Worm (Caenorhabditis elegans) whole organism, L4 larva: ENCODE data around the gene C34F6.9.

ENCODE experiments used
- D1046.2 ChIP-seq: fragments of 200-800 bp; sonication (Bioruptor generic); IDR thresholded peaks from 2 replicates; pipeline ENCODE4 v1.3.6; 2022; ENCODE audit warnings: missing genetic modification characterization, missing compliant biosample characterization
- F37D6.2 ChIP-seq: sonication (generic microtip); optimal IDR thresholded peaks from 2 replicates; lab custom pipeline; 2016; ENCODE audit warnings: mild to moderate bottlenecking, missing genetic modification characterization, missing compliant biosample characterization
- R02D3.7 ChIP-seq: fragments of 150-350 bp; sonication (generic microtip); optimal IDR thresholded peaks from 3 replicates; lab custom pipeline; 2014; ENCODE audit warnings: missing biosample characterization, missing genetic modification characterization
- T26A8.4 ChIP-seq: fragments of 200-800 bp; sonication (Bioruptor generic); IDR thresholded peaks from 2 replicates; pipeline ENCODE4 v1.3.6; 2022; ENCODE audit warnings: missing genetic modification characterization, missing compliant biosample characterization
- ZK337.2 ChIP-seq: fragments of 200-800 bp; sonication (Bioruptor generic); IDR thresholded peaks from 2 replicates; pipeline ENCODE4 v1.3.6; 2022; ENCODE audit warnings: missing genetic modification reagents, missing genetic modification characterization, missing compliant biosample characterization
- ZK546.5 ChIP-seq, 2 experiments: sonication (generic microtip); optimal IDR thresholded peaks; 2 replicates each; lab custom pipeline; 2017; ENCODE audit warnings: missing biosample characterization in 2 of 2, missing genetic modification characterization in 2 of 2
- aly-2 ChIP-seq: sonication (generic microtip); optimal IDR thresholded peaks from 2 replicates; lab custom pipeline; 2018; ENCODE audit warnings: missing biosample characterization, missing genetic modification characterization
- ama-1 ChIP-seq: fragments of 150-350 bp; optimal IDR thresholded peaks from 2 replicates; lab custom pipeline; 2014; ENCODE audit warnings: inconsistent platforms, mixed read lengths
- arid-1 ChIP-seq: fragments of 200-800 bp; sonication (Bioruptor generic); conservative IDR thresholded peaks from 2 replicates; pipeline ENCODE4 v1.3.6; 2022; ENCODE audit warnings: missing genetic modification reagents, missing genetic modification characterization, missing compliant biosample characterization
- ceh-28 ChIP-seq: fragments of 150-350 bp; optimal IDR thresholded peaks from 2 replicates; lab custom pipeline; 2014; ENCODE audit warnings: missing biosample characterization, missing genetic modification reagents, missing genetic modification characterization
- ceh-32 ChIP-seq: sonication (generic microtip); optimal IDR thresholded peaks from 2 replicates; lab custom pipeline; 2016; ENCODE audit warnings: mild to moderate bottlenecking, missing genetic modification characterization, missing compliant biosample characterization; ENCODE audit not compliant: poor library complexity
- ces-1 ChIP-seq: fragments of 150-350 bp; sonication (generic microtip); optimal IDR thresholded peaks from 4 replicates; lab custom pipeline; 2014; ENCODE audit warnings: missing biosample characterization, missing genetic modification reagents, missing genetic modification characterization
- cey-2 ChIP-seq: sonication (generic microtip); optimal IDR thresholded peaks from 3 replicates; lab custom pipeline; 2017; ENCODE audit warnings: missing genetic modification characterization, mild to moderate bottlenecking, missing compliant biosample characterization, antibody characterized with exemption, borderline replicate concordance; ENCODE audit not compliant: insufficient read depth
- daf-16 ChIP-seq, 3 experiments: sonication (generic microtip); optimal IDR thresholded peaks; 2 replicates each; lab custom pipeline; 2016 to 2017; ENCODE audit warnings: missing genetic modification characterization in 3 of 3, missing genetic modification reagents in 3 of 3, mild to moderate bottlenecking in 2 of 3, missing compliant biosample characterization in 2 of 3, missing biosample characterization in 1 of 3, moderate library complexity in 1 of 3
- daf-19 ChIP-seq: fragments of 200-800 bp; sonication (Bioruptor generic); conservative IDR thresholded peaks from 2 replicates; pipeline ENCODE4 v1.3.6; 2022; ENCODE audit warnings: missing genetic modification characterization, missing compliant biosample characterization
- daf-8 ChIP-seq: fragments of 200-800 bp; sonication (Bioruptor generic); IDR thresholded peaks from 2 replicates; pipeline ENCODE4 v1.3.6; 2022; ENCODE audit warnings: missing genetic modification characterization, missing compliant biosample characterization
- dmd-8 ChIP-seq: fragments of 200-800 bp; sonication (Bioruptor generic); IDR thresholded peaks from 2 replicates; pipeline ENCODE4 v1.3.6; 2022; ENCODE audit warnings: missing genetic modification characterization, missing compliant biosample characterization
- dpl-1 ChIP-seq: fragments of 150-350 bp; optimal IDR thresholded peaks from 2 replicates; lab custom pipeline; 2014; ENCODE audit warnings: missing biosample characterization, missing genetic modification reagents, missing genetic modification characterization
- gei-8 ChIP-seq: fragments of 200-800 bp; sonication (Bioruptor generic); optimal IDR thresholded peaks from 2 replicates; lab custom pipeline; 2018; ENCODE audit warnings: mild to moderate bottlenecking, missing genetic modification characterization, missing compliant biosample characterization
- hif-1 ChIP-seq, 2 experiments: sonication (generic microtip); optimal IDR thresholded peaks; 2 replicates each; lab custom pipeline; 2016 to 2017; ENCODE audit warnings: missing compliant biosample characterization in 2 of 2, missing genetic modification characterization in 2 of 2, missing genetic modification reagents in 2 of 2, missing genotype in 2 of 2, mild to moderate bottlenecking in 1 of 2
- hlh-30 ChIP-seq: sonication (generic microtip); optimal IDR thresholded peaks from 2 replicates; lab custom pipeline; 2017; ENCODE audit warnings: antibody characterized with exemption, mild to moderate bottlenecking, missing genetic modification characterization, missing compliant biosample characterization; ENCODE audit not compliant: insufficient read depth
- hmg-1.1 ChIP-seq: fragments of 200-800 bp; sonication (Bioruptor generic); IDR thresholded peaks from 2 replicates; pipeline ENCODE4 v1.3.6; 2022; ENCODE audit warnings: missing genetic modification reagents, missing genetic modification characterization, missing compliant biosample characterization
- jun-1 ChIP-seq: fragments of 150-350 bp; optimal IDR thresholded peaks from 2 replicates; lab custom pipeline; 2014; ENCODE audit warnings: missing biosample characterization, missing genetic modification reagents, missing genetic modification characterization
- lin-29 ChIP-seq: fragments of 200-800 bp; sonication (Bioruptor generic); IDR thresholded peaks from 2 replicates; pipeline ENCODE4 v1.3.6; 2022; ENCODE audit warnings: missing genetic modification reagents, missing genetic modification characterization, missing compliant biosample characterization
- lin-38 ChIP-seq: fragments of 200-800 bp; sonication (Bioruptor generic); IDR thresholded peaks from 2 replicates; pipeline ENCODE4 v1.3.6; 2022; ENCODE audit warnings: missing genetic modification reagents, missing genetic modification characterization, missing compliant biosample characterization
- lsy-2 ChIP-seq, 2 experiments: fragments of 150-350 bp in 1 of 2; sonication (generic microtip) in 1 of 2; optimal IDR thresholded peaks; 2 replicates each; lab custom pipeline; 2014 to 2017; ENCODE audit warnings: missing biosample characterization in 2 of 2, missing genetic modification characterization in 2 of 2
- mdl-1 ChIP-seq, 2 experiments: fragments of 150-350 bp in 1 of 2; sonication (generic microtip) in 1 of 2; optimal IDR thresholded peaks; 2 replicates each; lab custom pipeline; 2014 to 2017; ENCODE audit warnings: missing biosample characterization in 2 of 2, missing genetic modification characterization in 2 of 2
- mep-1 ChIP-seq: fragments of 150-350 bp; sonication (generic microtip); optimal IDR thresholded peaks from 3 replicates; lab custom pipeline; 2014; ENCODE audit warnings: missing biosample characterization, missing genetic modification characterization
- mxl-2 ChIP-seq: fragments of 200-800 bp; sonication (Bioruptor generic); conservative IDR thresholded peaks from 2 replicates; pipeline ENCODE4 v1.3.6; 2022; ENCODE audit warnings: missing genetic modification reagents, missing genetic modification characterization, missing compliant biosample characterization
- nhr-111 ChIP-seq: fragments of 200-800 bp; sonication (Bioruptor generic); optimal IDR thresholded peaks from 2 replicates; lab custom pipeline; 2018; ENCODE audit warnings: mild to moderate bottlenecking, missing genetic modification characterization, missing compliant biosample characterization
- nhr-48 ChIP-seq: sonication (generic microtip); optimal IDR thresholded peaks from 2 replicates; lab custom pipeline; 2016; ENCODE audit warnings: mild to moderate bottlenecking, missing genetic modification characterization, missing compliant biosample characterization
- nhr-6 ChIP-seq: fragments of 150-350 bp; optimal IDR thresholded peaks from 2 replicates; lab custom pipeline; 2014; ENCODE audit warnings: missing biosample characterization, missing genetic modification characterization
- nhr-77 ChIP-seq: fragments of 150-350 bp; optimal IDR thresholded peaks from 2 replicates; lab custom pipeline; 2014; ENCODE audit warnings: missing biosample characterization, missing genetic modification characterization
- rbr-2 ChIP-seq: sonication (generic microtip); optimal IDR thresholded peaks from 2 replicates; lab custom pipeline; 2016; ENCODE audit warnings: missing genotype, missing genetic modification characterization, missing compliant biosample characterization
- saeg-2 ChIP-seq: fragments of 200-800 bp; sonication (Bioruptor generic); IDR thresholded peaks from 2 replicates; pipeline ENCODE4 v1.3.6; 2022; ENCODE audit warnings: missing genetic modification reagents, missing genetic modification characterization, missing compliant biosample characterization
- set-16 ChIP-seq: fragments of 200-800 bp; sonication (Bioruptor generic); IDR thresholded peaks from 2 replicates; pipeline ENCODE4 v1.3.6; 2022; ENCODE audit warnings: missing genetic modification reagents, missing genetic modification characterization, missing compliant biosample characterization
- spr-1 ChIP-seq: sonication (generic microtip); optimal IDR thresholded peaks from 2 replicates; lab custom pipeline; 2016; ENCODE audit warnings: mild to moderate bottlenecking, missing genetic modification characterization, missing compliant biosample characterization
- unc-39 ChIP-seq: sonication (generic microtip); optimal IDR thresholded peaks from 2 replicates; lab custom pipeline; 2017; ENCODE audit warnings: missing biosample characterization, missing genetic modification characterization
- unc-62 ChIP-seq, 3 experiments: fragments of 150-350 bp in 1 of 3; sonication (generic microtip); optimal IDR thresholded peaks in 2 of 3; peaks in 1 of 3; 1 replicate in 1 of 3; 2 replicates in 2 of 3; lab custom pipeline; 2014 to 2017; ENCODE audit warnings: missing biosample characterization in 3 of 3, missing genetic modification characterization in 3 of 3, missing genetic modification reagents in 3 of 3, missing genotype in 1 of 3
- vab-7 ChIP-seq: fragments of 200-800 bp; sonication (Bioruptor generic); IDR thresholded peaks from 2 replicates; pipeline ENCODE4 v1.3.6; 2022; ENCODE audit warnings: missing genetic modification reagents, missing genetic modification characterization, missing compliant biosample characterization
- zfp-3 ChIP-seq: fragments of 200-800 bp; sonication (Bioruptor generic); conservative IDR thresholded peaks from 2 replicates; pipeline ENCODE4 v1.3.6; 2022; ENCODE audit warnings: missing genetic modification reagents, missing genetic modification characterization, missing compliant biosample characterization
- zip-11 ChIP-seq: fragments of 200-800 bp; sonication (Bioruptor generic); IDR thresholded peaks from 2 replicates; pipeline ENCODE4 v1.3.6; 2022; ENCODE audit warnings: missing genetic modification characterization, missing compliant biosample characterization
- zip-2 ChIP-seq: fragments of 150-350 bp; optimal IDR thresholded peaks from 2 replicates; lab custom pipeline; 2014; ENCODE audit warnings: missing biosample characterization, missing genetic modification characterization
- ztf-7 ChIP-seq: fragments of 150-350 bp; optimal IDR thresholded peaks from 2 replicates; lab custom pipeline; 2014; ENCODE audit warnings: missing biosample characterization, missing genetic modification characterization

Gene C34F6.9

ce11 chrX:11262319-11263074 lies 40.0 kb upstream of the C34F6.9 start, which contains the start of gene C03A3.2 (continued):
- TF ChIP-seq nhr-77 (tag; lab: Kevin White, UChicago): peak; percentile 5
- TF ChIP-seq nhr-6 (tag; lab: Kevin White, UChicago): peak; percentile 64
- TF ChIP-seq mep-1 (tag; lab: Kevin White, UChicago): peak; percentile 83
- TF ChIP-seq mxl-2 (GFP tag; lab: Robert Waterston, UW): no peak
- peak; percentile 38 to 75 for TF ChIP-seq lsy-2 (tag; optimal IDR thresholded peaks at IDR 0.05; lab: Kevin White, UChicago)
- no peak for TF ChIP-seq unc-62 (GFP tag; optimal IDR thresholded peaks at IDR 0.05 in 1 of 2; lab: Kevin White, UChicago)
- no peak for TF ChIP-seq unc-62 (tag; optimal IDR thresholded peaks at IDR 0.05; lab: Kevin White, UChicago)
- TF ChIP-seq mdl-1 (tag; optimal IDR thresholded peaks at IDR 0.05; lab: Kevin White, UChicago): peak in 1 of 2 experiments; percentile 82
- TF ChIP-seq nhr-48 (tag; lab: Kevin White, UChicago): no peak
- TF ChIP-seq ZK337.2 (GFP tag; lab: Robert Waterston, UW): no peak
- no peak for TF ChIP-seq ceh-32 (tag; lab: Kevin White, UChicago)
- no peak for TF ChIP-seq D1046.2
- peak; percentile 58 for TF ChIP-seq hlh-30
- peak in 1 of 2 experiments; percentile 62 for TF ChIP-seq daf-16 (GFP tag; optimal IDR thresholded peaks at IDR 0.05; lab: Kevin White, UChicago)
- TF ChIP-seq daf-16 (tag; optimal IDR thresholded peaks at IDR 0.05; lab: Kevin White, UChicago): peak; percentile 44
- no peak for TF ChIP-seq jun-1 (tag; lab: Kevin White, UChicago)
- no peak for TF ChIP-seq zfp-3 (GFP tag; lab: Robert Waterston, UW)
- TF ChIP-seq daf-19 (GFP tag; lab: Robert Waterston, UW): no peak
- TF ChIP-seq zip-2: no peak
- no peak for TF ChIP-seq ama-1 (lab: Kevin White, UChicago)
- TF ChIP-seq hif-1 (tag; optimal IDR thresholded peaks at IDR 0.05; lab: Kevin White, UChicago): peak in 1 of 2 experiments; percentile 28
- TF ChIP-seq ceh-28 (tag; lab: Kevin White, UChicago): no peak
- TF ChIP-seq vab-7 (GFP tag; lab: Robert Waterston, UW): 0 out of 2 replicates have a peak, but pooled peaks have one; percentile 26

DNA sequence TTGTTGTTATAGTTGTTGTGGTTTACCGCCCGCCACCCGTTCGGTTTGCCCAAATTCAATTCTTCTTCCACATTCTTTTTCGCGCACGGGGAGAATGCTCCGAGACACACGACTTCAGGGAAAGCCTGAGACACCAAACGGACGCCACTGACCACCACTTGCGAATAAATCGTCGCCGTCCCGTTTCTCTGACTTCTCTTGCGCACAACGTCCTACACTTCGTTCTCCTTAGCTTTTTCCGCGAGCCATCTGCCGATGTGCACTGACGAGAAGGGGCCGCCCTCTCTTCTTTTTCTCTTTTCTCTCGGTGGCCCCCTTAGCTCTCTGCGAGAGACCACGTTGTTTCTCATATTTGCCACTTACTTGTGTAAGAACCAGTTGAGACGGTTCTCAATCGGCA lies 34.6 kb upstream of the C34F6.9 start, which contains the start of gene C03A3.1:
C03A3.1 (plus strand) TSS at position 291 of the 400 bp plus-strand sequence.
- TF ChIP-seq nhr-111 (GFP tag; lab: Kevin White, UChicago): no peak
- TF ChIP-seq lin-38: no peak
- TF ChIP-seq ama-1 (lab: Kevin White, UChicago): no peak
- TF ChIP-seq spr-1 (tag; lab: Kevin White, UChicago): no peak
- peak in 1 of 2 experiments; percentile 16 for TF ChIP-seq lsy-2 (tag; optimal IDR thresholded peaks at IDR 0.05; lab: Kevin White, UChicago)
- no peak for TF ChIP-seq gei-8 (GFP tag; lab: Kevin White, UChicago)
- TF ChIP-seq ces-1 (GFP tag; lab: Kevin White, UChicago): no peak
- TF ChIP-seq hlh-30: peak; percentile 17
- TF ChIP-seq set-16 (GFP tag; lab: Robert Waterston, UW): peak; percentile 50
- no peak for TF ChIP-seq ceh-32 (tag; lab: Kevin White, UChicago)
- TF ChIP-seq saeg-2: 0 out of 2 replicates have a peak, but pooled peaks have one; percentile 9
- no peak for TF ChIP-seq ceh-28 (tag; lab: Kevin White, UChicago)
- no peak for TF ChIP-seq zip-11 (GFP tag; lab: Robert Waterston, UW)
- peak; percentile 51; the same call in 1 of the 2 replicates for TF ChIP-seq hmg-1.1
- TF ChIP-seq F37D6.2 (tag; lab: Kevin White, UChicago): no peak
- no peak for TF ChIP-seq unc-62 (GFP tag; optimal IDR thresholded peaks at IDR 0.05 in 1 of 2; lab: Kevin White, UChicago)
- TF ChIP-seq unc-62 (tag; optimal IDR thresholded peaks at IDR 0.05; lab: Kevin White, UChicago): no peak
- TF ChIP-seq rbr-2 (tag; lab: Kevin White, UChicago): peak; percentile 48

DNA sequence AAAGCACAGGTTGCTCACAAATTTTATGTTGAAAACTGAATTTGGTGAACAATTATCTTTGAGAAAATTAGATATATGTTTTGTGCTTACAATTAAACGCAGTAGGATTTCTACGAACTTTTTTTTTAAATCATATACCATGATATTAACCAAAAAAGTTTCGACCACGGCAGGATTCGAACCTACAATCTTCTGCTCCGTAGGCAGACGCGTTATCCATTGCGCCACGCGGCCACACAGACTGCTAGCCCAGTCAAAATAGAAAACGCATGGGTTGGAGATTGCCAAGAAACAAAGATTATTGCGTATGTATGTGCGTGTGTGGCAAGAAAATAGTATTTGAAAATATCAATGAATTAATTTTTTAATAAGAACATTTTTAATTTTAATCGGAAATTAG lies 30.0 kb upstream of the C34F6.9 start:
- TF ChIP-seq rbr-2 (tag; lab: Kevin White, UChicago) (peak; percentile 71), daf-8 (no peak), mxl-2 (GFP tag; lab: Robert Waterston, UW) (0 out of 2 replicates have a peak, but pooled peaks have one; percentile 4), T26A8.4 (GFP tag; lab: Robert Waterston, UW) (no peak), arid-1 (GFP tag; lab: Robert Waterston, UW) (no peak), ztf-7 (tag; lab: Kevin White, UChicago) (peak; percentile 61), ZK546.5 (tag; optimal IDR thresholded peaks at IDR 0.05; lab: Kevin White, UChicago) (no peak), zfp-3 (GFP tag; lab: Robert Waterston, UW) (no peak; the same call in 1 of the 2 replicates), unc-39 (tag; lab: Kevin White, UChicago) (no peak), dmd-8 (no peak), dpl-1 (GFP tag; lab: Kevin White, UChicago) (no peak), ceh-28 (tag; lab: Kevin White, UChicago) (no peak), lin-29 (GFP tag; lab: Robert Waterston, UW) (no peak), R02D3.7 (tag; lab: Kevin White, UChicago) (no peak), cey-2 (tag; lab: Kevin White, UChicago) (no peak), zip-11 (GFP tag; lab: Robert Waterston, UW) (no peak), aly-2 (tag; lab: Kevin White, UChicago) (no peak)
